Worm (Caenorhabditis elegans): Measurements from ENCODE around the gene W06F12.3.

Gene W06F12.3

DNA sequence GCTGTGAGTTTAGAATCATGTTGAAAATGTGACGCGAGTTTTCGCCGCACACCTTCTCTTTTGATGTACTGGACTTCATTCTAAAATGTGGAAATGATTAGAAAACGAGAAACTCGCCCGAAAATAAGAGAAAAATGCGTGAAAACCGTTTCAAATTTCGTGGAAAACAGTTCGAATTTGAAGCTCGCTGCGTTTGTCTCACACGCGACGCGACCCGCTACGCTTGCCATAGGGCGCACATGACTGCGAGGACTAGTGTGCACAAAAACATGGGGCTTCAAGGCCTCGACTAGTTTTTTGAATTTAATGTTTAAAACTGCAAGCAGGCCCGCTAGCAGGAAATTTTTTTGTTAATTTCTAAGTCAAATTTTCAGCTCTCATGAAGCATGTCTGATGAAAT lies 36.3 kb downstream of the W06F12.3 start, which contains the start of the genes cyk-4 and pdr-1:
TSS of gene cyk-4 (minus strand) at position 80 of the 400 bp plus-strand sequence.
TSS of gene pdr-1 (plus strand) at position 369 of the 400 bp plus-strand sequence.
- TF ChIP-seq ceh-2 (tag; optimal IDR thresholded peaks at IDR 0.05) (no peak), fkh-10 (GFP tag; optimal IDR thresholded peaks at IDR 0.05) (no peak), sox-2 (GFP tag; IDR thresholded peaks at IDR 0.05) (no peak), K09A11.1 (tag; optimal IDR thresholded peaks at IDR 0.05; ENCODE audit: insufficient read depth) (no peak), pha-2 (tag; optimal IDR thresholded peaks at IDR 0.05) (no peak), hlh-30 (tag; optimal IDR thresholded peaks at IDR 0.05; ENCODE audit: insufficient read depth) (peak; percentile 44), unc-42 (tag; optimal IDR thresholded peaks at IDR 0.05) (peak; percentile 25), hlh-6 (tag; optimal IDR thresholded peaks at IDR 0.05) (no peak), ceh-19 (GFP tag; optimal IDR thresholded peaks at IDR 0.05) (no peak), ceh-18 (tag; optimal IDR thresholded peaks at IDR 0.05) (no peak), madf-2 (tag; optimal IDR thresholded peaks at IDR 0.05) (no peak), pag-3 (tag; optimal IDR thresholded peaks at IDR 0.05; ENCODE audit: borderline replicate concordance) (no peak), ceh-24 (tag; optimal IDR thresholded peaks at IDR 0.05) (no peak), dve-1 (tag; optimal IDR thresholded peaks at IDR 0.05) (no peak), C08G9.2 (tag; optimal IDR thresholded peaks at IDR 0.05) (no peak), pax-1 (tag; optimal IDR thresholded peaks at IDR 0.05) (no peak), dmd-4 (tag; optimal IDR thresholded peaks at IDR 0.05; ENCODE audit: borderline replicate concordance) (no peak), ceh-34 (tag; optimal IDR thresholded peaks at IDR 0.05) (peak; percentile 7), mec-3 (tag; optimal IDR thresholded peaks at IDR 0.05; ENCODE audit: borderline replicate concordance) (no peak), ama-1 (optimal IDR thresholded peaks at IDR 0.05) (no peak), ref-2 (tag; optimal IDR thresholded peaks at IDR 0.05) (no peak), ahr-1 (tag; optimal IDR thresholded peaks at IDR 0.05) (no peak), ceh-31 (tag; optimal IDR thresholded peaks at IDR 0.05) (peak; percentile 12), K02D7.2 (tag; optimal IDR thresholded peaks at IDR 0.05) (no peak), nfya-1 (tag; optimal IDR thresholded peaks at IDR 0.05) (peak; percentile 57), pat-9 (tag; optimal IDR thresholded peaks at IDR 0.05) (no peak), ets-4 (tag; optimal IDR thresholded peaks at IDR 0.05) (no peak), pqm-1 (tag; optimal IDR thresholded peaks at IDR 0.05) (no peak), ceh-14 (tag; optimal IDR thresholded peaks at IDR 0.05) (no peak), ceh-30 (tag; optimal IDR thresholded peaks at IDR 0.05) (no peak), unc-3 (GFP tag; conservative IDR thresholded peaks at IDR 0.05) (no peak), unc-3 (tag; optimal IDR thresholded peaks at IDR 0.05) (no peak), lim-6 (tag; optimal IDR thresholded peaks at IDR 0.05) (no peak), elt-2 (tag; optimal IDR thresholded peaks at IDR 0.05) (no peak), eyg-1 (tag; optimal IDR thresholded peaks at IDR 0.05) (no peak), syd-9 (tag; optimal IDR thresholded peaks at IDR 0.05) (no peak)

DNA sequence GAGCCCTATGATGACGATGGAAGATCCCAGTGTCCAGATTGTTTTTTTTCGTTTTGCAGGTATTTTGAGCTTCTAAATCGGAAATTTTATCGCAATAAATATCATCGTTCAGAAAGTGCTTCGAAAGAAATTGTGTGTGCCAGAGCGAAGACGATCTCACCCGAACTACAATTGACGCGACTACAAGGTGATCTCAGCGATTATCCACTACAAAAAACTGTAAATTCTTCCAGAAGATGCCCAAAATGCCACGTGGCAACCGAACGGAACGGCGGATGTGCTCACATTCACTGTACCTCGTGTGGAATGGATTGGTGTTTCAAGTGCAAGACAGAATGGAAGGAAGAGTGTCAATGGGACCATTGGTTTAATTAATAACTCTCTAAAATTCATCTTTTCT lies 38.0 kb downstream of the W06F12.3 start, which contains the start of gene mdt-29:
TSS of gene mdt-29 (plus strand) at position 301 of the 400 bp plus-strand sequence.
- TF ChIP-seq ceh-2 (tag; optimal IDR thresholded peaks at IDR 0.05) = no peak
- TF ChIP-seq pax-1 (tag; optimal IDR thresholded peaks at IDR 0.05) = no peak
- no peak for TF ChIP-seq ref-2 (tag; optimal IDR thresholded peaks at IDR 0.05)
- TF ChIP-seq odd-2 (tag; optimal IDR thresholded peaks at IDR 0.05) = no peak
- no peak for TF ChIP-seq C08G9.2 (tag; optimal IDR thresholded peaks at IDR 0.05)
- no peak for TF ChIP-seq che-1 (tag; optimal IDR thresholded peaks at IDR 0.05)
- no peak for TF ChIP-seq ceh-30 (tag; optimal IDR thresholded peaks at IDR 0.05)
- no peak for TF ChIP-seq unc-86 (tag; optimal IDR thresholded peaks at IDR 0.05)
- no peak for TF ChIP-seq fkh-10 (GFP tag; optimal IDR thresholded peaks at IDR 0.05)
- no peak for TF ChIP-seq ceh-31 (tag; optimal IDR thresholded peaks at IDR 0.05)

DNA sequence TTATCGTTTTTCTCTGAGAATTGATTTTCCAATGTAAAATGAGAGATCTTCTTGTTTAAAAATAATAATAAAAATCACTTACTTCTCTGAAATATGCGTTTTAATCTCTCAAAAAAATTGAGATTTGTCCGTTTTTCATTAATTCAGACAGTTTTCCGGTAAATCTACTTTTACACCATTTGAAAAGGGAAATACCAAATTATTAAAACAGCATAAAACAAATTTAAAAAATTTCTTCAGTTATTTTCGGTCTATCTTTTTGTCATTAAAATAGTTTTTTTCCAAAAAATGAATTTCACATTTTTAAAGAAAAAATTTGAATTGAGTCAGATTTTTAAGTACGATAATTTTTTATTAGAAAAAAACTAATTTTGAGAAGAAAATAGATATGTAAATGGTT lies 44.0 kb downstream of the W06F12.3 start:
- TF ChIP-seq pax-1 (tag; optimal IDR thresholded peaks at IDR 0.05) = peak; percentile 53
- no peak for TF ChIP-seq ets-4 (tag; optimal IDR thresholded peaks at IDR 0.05)
- no peak for TF ChIP-seq ceh-14 (tag; optimal IDR thresholded peaks at IDR 0.05)
- TF ChIP-seq eyg-1 (tag; optimal IDR thresholded peaks at IDR 0.05) = no peak
- TF ChIP-seq odd-2 (tag; optimal IDR thresholded peaks at IDR 0.05) = peak; percentile 35
- TF ChIP-seq fax-1 (tag; optimal IDR thresholded peaks at IDR 0.05) = no peak
- TF ChIP-seq pha-4 (tag; optimal IDR thresholded peaks at IDR 0.05) = no peak
- peak; percentile 76 for TF ChIP-seq nhr-11 (tag; optimal IDR thresholded peaks at IDR 0.05)

Measured in whole organism, late embryonic.